Fruit fly (Drosophila melanogaster) whole organism, embryonic: Measurements from ENCODE around the gene His3.3B.

Experiments
- Bteb2 ChIP-seq: fragments of 200-800 bp; sonication (Bioruptor generic); optimal IDR thresholded peaks from 2 replicates; lab custom pipeline; 2016; ENCODE audit warnings: missing biosample characterization, missing genetic modification characterization
- CG10267 ChIP-seq: fragments of 200-800 bp; sonication (Bioruptor generic); optimal IDR thresholded peaks from 2 replicates; lab custom pipeline; 2018; ENCODE audit warnings: missing biosample characterization, mild to moderate bottlenecking, missing genetic modification characterization, moderate library complexity
- CG10274 ChIP-seq: fragments of 200-800 bp; sonication (Bioruptor generic); optimal IDR thresholded peaks from 3 replicates; lab custom pipeline; 2017; ENCODE audit warnings: missing biosample characterization, mild to moderate bottlenecking, missing genetic modification characterization
- CG10543 ChIP-seq: fragments of 200-800 bp; sonication (Bioruptor generic); optimal IDR thresholded peaks from 3 replicates; lab custom pipeline; 2017; ENCODE audit warnings: missing biosample characterization, mild to moderate bottlenecking, missing genetic modification characterization, moderate library complexity
- CG10979 ChIP-seq: fragments of 200-800 bp; sonication (Bioruptor generic); optimal IDR thresholded peaks from 2 replicates; lab custom pipeline; 2018; ENCODE audit warnings: missing biosample characterization, mild to moderate bottlenecking, missing genetic modification characterization, moderate library complexity
- CG12155 ChIP-seq: fragments of 200-800 bp; sonication (Bioruptor generic); optimal IDR thresholded peaks from 3 replicates; lab custom pipeline; 2016; ENCODE audit warnings: missing biosample characterization, missing genetic modification characterization
- CG12299 ChIP-seq: fragments of 200-800 bp; sonication (Bioruptor generic); optimal IDR thresholded peaks from 2 replicates; lab custom pipeline; 2018; ENCODE audit warnings: missing biosample characterization, mild to moderate bottlenecking, missing genetic modification characterization
- CG14860 ChIP-seq: fragments of 200-800 bp; sonication (Bioruptor generic); IDR thresholded peaks from 3 replicates; pipeline ENCODE4 v1.3.6; 2022; ENCODE audit warnings: missing biosample characterization, missing genetic modification characterization; ENCODE audit not compliant: partially characterized antibody
- CG15011 ChIP-seq: fragments of 200-800 bp; sonication (Bioruptor generic); optimal IDR thresholded peaks from 3 replicates; lab custom pipeline; 2018; ENCODE audit warnings: missing biosample characterization, mild to moderate bottlenecking, missing genetic modification characterization
- CG17568 ChIP-seq: fragments of 200-800 bp; sonication (Bioruptor generic); optimal IDR thresholded peaks from 2 replicates; lab custom pipeline; 2018; ENCODE audit warnings: missing biosample characterization, mild to moderate bottlenecking, missing genetic modification characterization, moderate library complexity
- CG17802 ChIP-seq: fragments of 200-800 bp; sonication (Bioruptor generic); optimal IDR thresholded peaks from 2 replicates; lab custom pipeline; 2018; ENCODE audit warnings: missing biosample characterization, mild to moderate bottlenecking, missing genetic modification characterization, moderate library complexity
- CG18011 ChIP-seq: fragments of 200-800 bp; sonication (Bioruptor generic); optimal IDR thresholded peaks from 2 replicates; lab custom pipeline; 2017; ENCODE audit warnings: missing biosample characterization, missing genetic modification characterization, mild to moderate bottlenecking, moderate library complexity, missing genotype
- CG2199 ChIP-seq: fragments of 200-800 bp; sonication (Bioruptor generic); IDR thresholded peaks from 3 replicates; pipeline ENCODE4 v1.3.6; 2022; ENCODE audit warnings: missing biosample characterization, missing genetic modification characterization
- CG30020 ChIP-seq: fragments of 200-800 bp; optimal IDR thresholded peaks from 2 replicates; lab custom pipeline; 2019; ENCODE audit warnings: missing biosample characterization, mild to moderate bottlenecking, missing genetic modification characterization, moderate library complexity
- CG30403 ChIP-seq: fragments of 200-800 bp; sonication (Bioruptor generic); optimal IDR thresholded peaks from 3 replicates; lab custom pipeline; 2016; ENCODE audit warnings: missing biosample characterization, missing genetic modification characterization
- CG30431 ChIP-seq: fragments of 200-800 bp; sonication (Bioruptor generic); optimal IDR thresholded peaks from 2 replicates; lab custom pipeline; 2017; ENCODE audit warnings: missing biosample characterization, missing genetic modification characterization
- CG33213 ChIP-seq: fragments of 200-800 bp; sonication (Bioruptor generic); optimal IDR thresholded peaks from 3 replicates; lab custom pipeline; 2016; ENCODE audit warnings: missing biosample characterization, missing genetic modification characterization
- CG3838 ChIP-seq: fragments of 200-800 bp; sonication (Bioruptor generic); optimal IDR thresholded peaks from 3 replicates; lab custom pipeline; 2016; ENCODE audit warnings: missing biosample characterization, missing genetic modification characterization
- CG3995 ChIP-seq: fragments of 200-800 bp; sonication (Bioruptor generic); optimal IDR thresholded peaks from 3 replicates; lab custom pipeline; 2016; ENCODE audit warnings: missing biosample characterization, missing genetic modification characterization
- CG42726 ChIP-seq: fragments of 200-800 bp; sonication (Bioruptor generic); IDR thresholded peaks from 2 replicates; pipeline ENCODE4 v1.3.6; 2022; ENCODE audit warnings: missing biosample characterization, missing genetic modification characterization; ENCODE audit not compliant: partially characterized antibody
- CG43689 ChIP-seq: fragments of 200-800 bp; sonication (Bioruptor generic); IDR thresholded peaks from 2 replicates; pipeline ENCODE4 v1.3.6; 2022; ENCODE audit warnings: missing biosample characterization, missing genetic modification characterization
- CG6175 ChIP-seq: fragments of 200-800 bp; sonication (Bioruptor generic); IDR thresholded peaks from 3 replicates; pipeline ENCODE4 v1.3.6; 2022; ENCODE audit warnings: missing biosample characterization, missing genetic modification characterization
- CG6689 ChIP-seq: fragments of 200-800 bp; sonication (Bioruptor generic); IDR thresholded peaks from 2 replicates; pipeline ENCODE4 v1.3.6; 2022; ENCODE audit warnings: missing biosample characterization, missing genetic modification characterization
- CG8290 ChIP-seq, 3 experiments: fragments of 200-800 bp; sonication (Bioruptor generic); optimal IDR thresholded peaks; 2 replicates each; lab custom pipeline; 2016 to 2019; ENCODE audit warnings: missing biosample characterization in 3 of 3, missing genetic modification characterization in 3 of 3, mild to moderate bottlenecking in 2 of 3, moderate library complexity in 1 of 3
- CG8765 ChIP-seq: fragments of 200-800 bp; sonication (Bioruptor generic); IDR thresholded peaks from 2 replicates; pipeline ENCODE4 v1.3.6; 2022; ENCODE audit warnings: missing biosample characterization, missing genetic modification characterization
- CkIIα-i1 ChIP-seq: fragments of 200-800 bp; sonication (Bioruptor generic); IDR thresholded peaks from 2 replicates; pipeline ENCODE4 v1.3.6; 2022; ENCODE audit warnings: missing biosample characterization, missing genetic modification characterization
- Deaf1 ChIP-seq: fragments of 200-800 bp; optimal IDR thresholded peaks from 3 replicates; lab custom pipeline; 2019; ENCODE audit warnings: missing biosample characterization, mild to moderate bottlenecking, missing genetic modification characterization, moderate library complexity
- H15 ChIP-seq: fragments of 200-800 bp; sonication (Bioruptor generic); IDR thresholded peaks from 3 replicates; pipeline ENCODE4 v1.3.6; 2022; ENCODE audit warnings: missing biosample characterization, missing genetic modification characterization
- HLH4C ChIP-seq: fragments of 200-800 bp; sonication (Bioruptor generic); IDR thresholded peaks from 3 replicates; pipeline ENCODE4 v1.3.6; 2022; ENCODE audit warnings: missing biosample characterization, missing genetic modification characterization; ENCODE audit not compliant: partially characterized antibody
- Mrtf ChIP-seq: fragments of 200-800 bp; sonication (Bioruptor generic); IDR thresholded peaks from 3 replicates; pipeline ENCODE4 v1.3.6; 2022; ENCODE audit warnings: missing biosample characterization, missing genetic modification characterization
- Opbp ChIP-seq: fragments of 200-800 bp; sonication (Bioruptor generic); IDR thresholded peaks from 3 replicates; pipeline ENCODE4 v1.3.6; 2022; ENCODE audit warnings: missing biosample characterization, missing genetic modification characterization; ENCODE audit not compliant: partially characterized antibody
- Spps ChIP-seq: fragments of 200-800 bp; sonication (Bioruptor generic); optimal IDR thresholded peaks from 2 replicates; lab custom pipeline; 2018; ENCODE audit warnings: missing biosample characterization, mild to moderate bottlenecking, missing genetic modification characterization
- Taf1 ChIP-seq: fragments of 200-800 bp; sonication (Bioruptor generic); IDR thresholded peaks from 2 replicates; pipeline ENCODE4 v1.3.6; 2022; ENCODE audit warnings: missing biosample characterization, missing genetic modification characterization
- br ChIP-seq: fragments of >200 bp; optimal IDR thresholded peaks from 2 replicates; lab custom pipeline; 2017
- chm ChIP-seq: fragments of 200-800 bp; sonication (Bioruptor generic); IDR thresholded peaks from 2 replicates; pipeline ENCODE4 v1.3.6; 2022; ENCODE audit warnings: missing biosample characterization, missing genetic modification characterization
- dm ChIP-seq: fragments of 200-800 bp; sonication (Bioruptor generic); optimal IDR thresholded peaks from 3 replicates; lab custom pipeline; 2016; ENCODE audit warnings: missing biosample characterization, missing genetic modification characterization
- dpn ChIP-seq, 2 experiments: fragments of 200-800 bp; sonication (Bioruptor generic); optimal IDR thresholded peaks; 3 replicates each; lab custom pipeline; 2016; ENCODE audit warnings: missing biosample characterization in 2 of 2, missing genetic modification characterization in 2 of 2
- esg ChIP-seq: fragments of 200-800 bp; sonication (Bioruptor generic); conservative IDR thresholded peaks from 2 replicates; pipeline ENCODE4 v1.3.6; 2022; ENCODE audit warnings: missing biosample characterization, missing genetic modification characterization
- ftz-f1 ChIP-seq: fragments of 200-800 bp; sonication (Bioruptor generic); optimal IDR thresholded peaks from 2 replicates; lab custom pipeline; 2016; ENCODE audit warnings: missing biosample characterization, missing genetic modification characterization
- gem ChIP-seq: fragments of 200-800 bp; sonication (Bioruptor generic); optimal IDR thresholded peaks from 2 replicates; lab custom pipeline; 2019; ENCODE audit warnings: missing biosample characterization, mild to moderate bottlenecking, missing genetic modification characterization, moderate library complexity
- hkb ChIP-seq, 2 experiments: fragments of 200-800 bp in 1 of 2; fragments of >200 bp in 1 of 2; sonication (Bioruptor generic) in 1 of 2; IDR thresholded peaks in 1 of 2; optimal IDR thresholded peaks in 1 of 2; 2 replicates each; pipeline versions ENCODE4 v1.3.6 to Lab custom; 2017 to 2022; ENCODE audit warnings: missing biosample characterization in 1 of 2, missing genetic modification characterization in 1 of 2
- hth ChIP-seq: fragments of >200 bp; optimal IDR thresholded peaks from 2 replicates; lab custom pipeline; 2017; ENCODE audit warnings: inconsistent platforms
- jigr1 ChIP-seq: fragments of 200-800 bp; sonication (Bioruptor generic); IDR thresholded peaks from 3 replicates; pipeline ENCODE4 v1.3.6; 2022; ENCODE audit warnings: missing biosample characterization, missing genetic modification characterization
- maf-S ChIP-seq: fragments of 200-800 bp; sonication (Bioruptor generic); optimal IDR thresholded peaks from 2 replicates; lab custom pipeline; 2016; ENCODE audit warnings: missing biosample characterization, missing genetic modification characterization
- phol ChIP-seq: fragments of 200-800 bp; sonication (Bioruptor generic); optimal IDR thresholded peaks from 3 replicates; lab custom pipeline; 2018; ENCODE audit warnings: missing biosample characterization, mild to moderate bottlenecking, missing genetic modification characterization, moderate library complexity
- prd ChIP-seq, 3 experiments: fragments of >200 bp in 2 of 3; fragments of 200-800 bp in 1 of 3; sonication (Bioruptor generic) in 1 of 3; optimal IDR thresholded peaks in 2 of 3; IDR thresholded peaks in 1 of 3; 2 replicates in 2 of 3; 3 replicates in 1 of 3; pipeline versions ENCODE4 v1.3.6 to Lab custom; 2017 to 2022; ENCODE audit warnings: missing biosample characterization in 1 of 3, missing genetic modification characterization in 1 of 3
- vnd ChIP-seq: fragments of 200-800 bp; sonication (Bioruptor generic); IDR thresholded peaks from 3 replicates; pipeline ENCODE4 v1.3.6; 2022; ENCODE audit warnings: missing biosample characterization, missing genetic modification characterization; ENCODE audit not compliant: partially characterized antibody

The His3.3B gene

DNA sequence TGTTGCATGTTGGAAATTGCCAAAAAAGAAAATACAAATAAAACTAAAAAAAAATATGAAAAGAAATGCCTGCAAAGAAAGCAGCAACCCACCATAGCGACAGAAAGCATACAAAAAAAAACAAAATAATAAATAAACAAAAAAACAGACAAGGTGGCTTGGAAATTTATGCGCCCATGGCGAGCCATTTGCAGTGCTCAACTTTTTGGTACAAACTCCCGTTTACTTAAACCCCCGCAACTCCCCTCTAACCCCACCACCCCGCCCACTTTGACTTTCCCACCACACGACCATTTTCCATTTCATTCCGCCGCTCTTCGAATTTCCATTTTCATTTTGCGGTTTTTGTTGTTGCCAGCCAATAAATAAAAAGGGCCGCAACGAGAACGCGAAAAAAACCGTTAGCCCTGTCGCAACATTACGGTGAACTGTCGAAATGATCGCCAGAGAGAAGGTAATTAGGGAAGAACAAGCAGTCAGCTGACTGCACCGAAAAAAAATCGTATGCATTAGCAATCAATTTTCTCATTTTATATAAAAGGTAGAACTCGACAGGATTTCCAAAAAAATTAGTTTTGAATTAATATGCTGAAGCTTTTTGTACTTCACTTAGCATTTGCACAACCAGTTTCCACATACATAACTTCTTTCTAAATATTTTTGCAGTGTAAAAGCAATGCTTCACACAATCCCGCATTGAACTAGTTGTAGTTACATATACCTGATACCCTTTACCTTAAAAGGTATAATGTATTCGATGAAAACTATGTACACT lies 19.5 kb downstream of the His3.3B start (continued):
- no peak for TF ChIP-seq HLH4C (GFP tag; lab: Robert Waterston, UW)
- TF ChIP-seq jigr1 (GFP tag; lab: Robert Waterston, UW): no peak
- TF ChIP-seq vnd (GFP tag; lab: Robert Waterston, UW): no peak
- TF ChIP-seq Mrtf (GFP tag; lab: Robert Waterston, UW): 0 out of 3 replicates have a peak, but pooled peaks have one; percentile 35
- no peak for TF ChIP-seq CG43689 (GFP tag; lab: Robert Waterston, UW)
- peak; percentile 14 for TF ChIP-seq CG17802 (tag; lab: Kevin White, UChicago)
- no peak for TF ChIP-seq Bteb2 (GFP tag; lab: Kevin White, UChicago)
- no peak for TF ChIP-seq hkb (optimal IDR thresholded peaks at IDR 0.05; lab: Kevin White, UChicago)
- TF ChIP-seq hkb (GFP tag; IDR thresholded peaks at IDR 0.05; lab: Robert Waterston, UW): peak; percentile 62
- no peak for TF ChIP-seq CG30431 (GFP tag; lab: Kevin White, UChicago)
- TF ChIP-seq CG12299 (tag; lab: Kevin White, UChicago): no peak
- TF ChIP-seq CG10543: no peak
- no peak for TF ChIP-seq CG3995 (GFP tag; lab: Kevin White, UChicago)
- TF ChIP-seq Spps (tag; lab: Kevin White, UChicago): no peak
- no peak for TF ChIP-seq CG3838
- TF ChIP-seq ftz-f1 (GFP tag; lab: Kevin White, UChicago): no peak
- peak; percentile 30 for TF ChIP-seq CG10267 (tag; lab: Kevin White, UChicago)
- TF ChIP-seq CG14860 (GFP tag; lab: Robert Waterston, UW): no peak
- 0 out of 3 replicates have a peak, but pooled peaks have one; percentile 15 for TF ChIP-seq H15
- TF ChIP-seq prd (optimal IDR thresholded peaks at IDR 0.05; lab: Kevin White, UChicago): no peak
- TF ChIP-seq prd (GFP tag; IDR thresholded peaks at IDR 0.05; lab: Robert Waterston, UW): peak; percentile 69
- TF ChIP-seq Taf1 (GFP tag; lab: Robert Waterston, UW): no peak
- peak; percentile 33 for TF ChIP-seq maf-S
- TF ChIP-seq hth (lab: Kevin White, UChicago): no peak
- TF ChIP-seq CG30020 (tag; lab: Kevin White, UChicago): no peak
- no peak for TF ChIP-seq CG10274 (GFP tag; lab: Kevin White, UChicago)
- peak; percentile 44; the same call in 1 of the 2 replicates for TF ChIP-seq esg (GFP tag; lab: Robert Waterston, UW)
- no peak for TF ChIP-seq CG17568 (GFP tag; lab: Kevin White, UChicago)
- no peak for TF ChIP-seq CG8765 (GFP tag; lab: Robert Waterston, UW)
- TF ChIP-seq CG30403 (GFP tag; lab: Kevin White, UChicago): peak; percentile 49
- no peak for TF ChIP-seq CG6175 (GFP tag; lab: Robert Waterston, UW)
- TF ChIP-seq CkIIα-i1 (GFP tag; lab: Robert Waterston, UW): no peak
- TF ChIP-seq CG33213 (GFP tag; lab: Kevin White, UChicago): peak; percentile 23
- TF ChIP-seq CG18011 (GFP tag; lab: Kevin White, UChicago): no peak
- TF ChIP-seq Opbp: no peak
- TF ChIP-seq CG2199: no peak
- TF ChIP-seq chm: no peak
- peak; percentile 79 for TF ChIP-seq gem (tag; lab: Kevin White, UChicago)
- TF ChIP-seq dpn (GFP tag; optimal IDR thresholded peaks at IDR 0.05; lab: Kevin White, UChicago): peak; percentile 35 to 40
- peak; percentile 58 for TF ChIP-seq CG10979 (tag; lab: Kevin White, UChicago)
- TF ChIP-seq CG15011 (GFP tag; lab: Kevin White, UChicago): no peak
- TF ChIP-seq phol: peak; percentile 58
- TF ChIP-seq CG6689 (GFP tag; lab: Robert Waterston, UW): peak; percentile 35; the same call in 1 of the 2 replicates
- TF ChIP-seq Deaf1: peak; percentile 11
- peak; percentile 0 for TF ChIP-seq CG12155 (GFP tag; lab: Kevin White, UChicago)
- peak; percentile 5 for TF ChIP-seq dm (GFP tag; lab: Kevin White, UChicago)
- no peak for TF ChIP-seq br (lab: Kevin White, UChicago)
- TF ChIP-seq CG8290 (GFP tag; optimal IDR thresholded peaks at IDR 0.05; lab: Kevin White, UChicago): no peak
- TF ChIP-seq CG8290 (tag; optimal IDR thresholded peaks at IDR 0.05; lab: Kevin White, UChicago): no peak
- TF ChIP-seq CG42726 (GFP tag; lab: Robert Waterston, UW): no peak
